Fruit fly (Drosophila melanogaster) whole organism, prepupa: Measurements from ENCODE around the gene CG32298.

Source experiments
- CG11902 ChIP-seq: fragments of 200-800 bp; sonication (Bioruptor generic); optimal IDR thresholded peaks from 3 replicates; lab custom pipeline; 2016; ENCODE audit warnings: missing biosample characterization, missing genetic modification characterization
- CG3919 ChIP-seq: fragments of 200-800 bp; sonication (Bioruptor generic); optimal IDR thresholded peaks from 3 replicates; lab custom pipeline; 2016; ENCODE audit warnings: missing biosample characterization, missing genetic modification characterization
- CG4318 ChIP-seq: fragments of 200-800 bp; sonication (Bioruptor generic); optimal IDR thresholded peaks from 3 replicates; lab custom pipeline; 2017; ENCODE audit warnings: missing biosample characterization, mild to moderate bottlenecking, missing genetic modification characterization
- CG7368 ChIP-seq: fragments of 200-800 bp; sonication (Bioruptor generic); optimal IDR thresholded peaks from 3 replicates; lab custom pipeline; 2016; ENCODE audit warnings: missing biosample characterization, missing genetic modification characterization
- CG8632 ChIP-seq: fragments of 200-800 bp; sonication (Bioruptor generic); optimal IDR thresholded peaks from 3 replicates; lab custom pipeline; 2016; ENCODE audit warnings: missing biosample characterization, missing genetic modification characterization
- Gug ChIP-seq: fragments of 200-800 bp; sonication (Bioruptor generic); IDR thresholded peaks from 2 replicates; pipeline ENCODE4 v1.3.6; 2022; ENCODE audit warnings: missing biosample characterization, missing genetic modification characterization
- Hr4 ChIP-seq: fragments of 200-800 bp; sonication (Bioruptor generic); optimal IDR thresholded peaks from 3 replicates; lab custom pipeline; 2016; ENCODE audit warnings: missing biosample characterization, missing genetic modification characterization
- Lpt ChIP-seq: fragments of 200-800 bp; sonication (Bioruptor generic); optimal IDR thresholded peaks from 3 replicates; lab custom pipeline; 2016; ENCODE audit warnings: missing biosample characterization, missing genetic modification characterization
- Smox ChIP-seq: fragments of 200-800 bp; sonication (Bioruptor generic); optimal IDR thresholded peaks from 3 replicates; lab custom pipeline; 2016; ENCODE audit warnings: missing biosample characterization, missing genetic modification characterization
- fd85E ChIP-seq: fragments of 200-800 bp; sonication (Bioruptor generic); optimal IDR thresholded peaks from 3 replicates; lab custom pipeline; 2016; ENCODE audit warnings: missing biosample characterization, missing genetic modification characterization

DNA sequence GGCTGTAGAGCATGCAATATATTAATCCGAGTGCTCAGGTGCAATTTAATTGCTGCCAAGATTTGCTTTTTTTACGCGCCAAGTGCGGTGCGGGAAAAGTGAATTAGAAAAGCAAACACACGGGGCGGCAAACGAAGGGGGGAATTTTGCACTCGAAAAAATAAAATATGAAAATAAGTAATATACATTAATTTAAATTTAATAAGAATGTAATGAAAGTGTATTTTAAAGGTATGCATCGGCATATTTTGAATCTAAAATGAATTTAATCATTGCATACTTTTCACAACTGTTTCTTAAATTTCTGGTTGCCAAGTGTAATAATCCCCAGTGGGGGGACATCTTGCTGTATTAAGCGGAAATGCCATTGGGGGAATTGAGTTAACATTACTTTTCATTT lies 43.4 kb upstream of the CG32298 start:
- TF ChIP-seq CG4318 (GFP tag; lab: Kevin White, UChicago): no peak
- TF ChIP-seq CG7368 (GFP tag; lab: Kevin White, UChicago): no peak
- no peak for TF ChIP-seq CG11902 (GFP tag; lab: Kevin White, UChicago)
- TF ChIP-seq fd85E (GFP tag; lab: Kevin White, UChicago): no peak
- no peak for TF ChIP-seq Gug (GFP tag; lab: Robert Waterston, UW)
- no peak for TF ChIP-seq Smox (GFP tag; lab: Kevin White, UChicago)
- no peak for TF ChIP-seq Lpt
- TF ChIP-seq CG3919: no peak
- no peak for TF ChIP-seq CG8632 (GFP tag; lab: Kevin White, UChicago)
- TF ChIP-seq Hr4: no peak
